Worm (Caenorhabditis elegans) whole organism, mixed stage, embryonic: ENCODE data around the gene K07D4.6.

Source experiments
- M03D4.4 ChIP-seq: sonication (generic microtip); optimal IDR thresholded peaks from 2 replicates; lab custom pipeline; 2017; ENCODE audit warnings: mild to moderate bottlenecking, missing genetic modification characterization, missing compliant biosample characterization
- bed-3 ChIP-seq: fragments of 200-800 bp; sonication (Bioruptor generic); optimal IDR thresholded peaks from 3 replicates; lab custom pipeline; 2018; ENCODE audit warnings: mild to moderate bottlenecking, missing genetic modification characterization, moderate library complexity, missing compliant biosample characterization
- ceh-39 ChIP-seq: fragments of 150-350 bp; optimal IDR thresholded peaks from 2 replicates; lab custom pipeline; 2014; ENCODE audit warnings: missing biosample characterization, missing genetic modification characterization
- ceh-43 ChIP-seq: fragments of 200-800 bp; sonication (Bioruptor generic); optimal IDR thresholded peaks from 2 replicates; lab custom pipeline; 2018; ENCODE audit warnings: mild to moderate bottlenecking, missing genetic modification characterization, moderate library complexity, missing compliant biosample characterization
- ces-1 ChIP-seq: fragments of 150-350 bp; optimal IDR thresholded peaks from 2 replicates; lab custom pipeline; 2014; ENCODE audit warnings: missing biosample characterization, missing genetic modification reagents, missing genetic modification characterization
- cnd-1 ChIP-seq: fragments of 200-800 bp; sonication (Bioruptor generic); optimal IDR thresholded peaks from 2 replicates; lab custom pipeline; 2018; ENCODE audit warnings: mild to moderate bottlenecking, missing genetic modification characterization, missing compliant biosample characterization
- drap-1 ChIP-seq: fragments of 200-800 bp; sonication (Bioruptor generic); optimal IDR thresholded peaks from 3 replicates; lab custom pipeline; 2018; ENCODE audit warnings: mild to moderate bottlenecking, missing genetic modification characterization, missing compliant biosample characterization
- elt-1 ChIP-seq: sonication (generic microtip); optimal IDR thresholded peaks from 2 replicates; lab custom pipeline; 2017; ENCODE audit warnings: missing genetic modification characterization, mild to moderate bottlenecking, missing compliant biosample characterization, antibody characterized with exemption, moderate library complexity, borderline replicate concordance; ENCODE audit not compliant: insufficient read depth
- elt-3 ChIP-seq: fragments of 150-350 bp; optimal IDR thresholded peaks from 2 replicates; lab custom pipeline; 2014; ENCODE audit warnings: missing biosample characterization, missing genetic modification characterization
- ham-2 ChIP-seq: fragments of 200-800 bp; sonication (Bioruptor generic); optimal IDR thresholded peaks from 2 replicates; lab custom pipeline; 2018; ENCODE audit warnings: mild to moderate bottlenecking, missing genetic modification characterization, missing compliant biosample characterization
- lin-13 ChIP-seq: fragments of 150-350 bp; optimal IDR thresholded peaks from 2 replicates; lab custom pipeline; 2014; ENCODE audit warnings: missing biosample characterization, missing genetic modification characterization
- lin-32 ChIP-seq: fragments of 200-800 bp; sonication (Bioruptor generic); optimal IDR thresholded peaks from 2 replicates; lab custom pipeline; 2018; ENCODE audit warnings: mild to moderate bottlenecking, missing genetic modification characterization, missing compliant biosample characterization
- lsy-2 ChIP-seq: fragments of 150-350 bp; optimal IDR thresholded peaks from 2 replicates; lab custom pipeline; 2014; ENCODE audit warnings: missing biosample characterization, missing genetic modification characterization
- mab-5 ChIP-seq: fragments of 150-350 bp; optimal IDR thresholded peaks from 2 replicates; lab custom pipeline; 2014; ENCODE audit warnings: missing biosample characterization, missing genetic modification characterization
- mep-1 ChIP-seq: fragments of 150-350 bp; optimal IDR thresholded peaks from 2 replicates; lab custom pipeline; 2017; ENCODE audit warnings: missing biosample characterization, missing genetic modification reagents, missing genetic modification characterization, inconsistent platforms
- mls-2 ChIP-seq: sonication (generic microtip); optimal IDR thresholded peaks from 2 replicates; lab custom pipeline; 2016; ENCODE audit warnings: mild to moderate bottlenecking, missing genetic modification characterization, moderate library complexity, missing compliant biosample characterization
- nhr-2 ChIP-seq: fragments of 150-350 bp; optimal IDR thresholded peaks from 2 replicates; lab custom pipeline; 2014; ENCODE audit warnings: missing biosample characterization, missing genetic modification characterization
- nhr-237 ChIP-seq: fragments of 150-350 bp; optimal IDR thresholded peaks from 2 replicates; lab custom pipeline; 2014; ENCODE audit warnings: missing biosample characterization, missing genetic modification characterization
- nhr-28 ChIP-seq: fragments of 150-350 bp; optimal IDR thresholded peaks from 2 replicates; lab custom pipeline; 2014; ENCODE audit warnings: missing biosample characterization, missing genetic modification characterization
- nhr-76 ChIP-seq: sonication (generic microtip); optimal IDR thresholded peaks from 2 replicates; lab custom pipeline; 2017; ENCODE audit warnings: missing biosample characterization, missing genetic modification characterization
- pha-4 ChIP-seq: fragments of 150-350 bp; optimal IDR thresholded peaks from 2 replicates; lab custom pipeline; 2018; ENCODE audit warnings: missing biosample characterization, missing genetic modification reagents, missing genetic modification characterization
- sem-2 ChIP-seq: fragments of 200-800 bp; sonication (Bioruptor generic); optimal IDR thresholded peaks from 2 replicates; lab custom pipeline; 2018; ENCODE audit warnings: mild to moderate bottlenecking, missing genetic modification characterization, missing compliant biosample characterization
- sptf-1 ChIP-seq: sonication (generic microtip); optimal IDR thresholded peaks from 2 replicates; lab custom pipeline; 2017; ENCODE audit warnings: mild to moderate bottlenecking, missing genetic modification characterization, moderate library complexity, missing compliant biosample characterization
- unc-120 ChIP-seq: sonication (generic microtip); optimal IDR thresholded peaks from 2 replicates; lab custom pipeline; 2017; ENCODE audit warnings: missing genetic modification characterization, missing compliant biosample characterization; ENCODE audit not compliant: poor library complexity, severe bottlenecking
- unc-39 ChIP-seq: fragments of 150-350 bp; optimal IDR thresholded peaks from 2 replicates; lab custom pipeline; 2014; ENCODE audit warnings: missing biosample characterization, missing genetic modification characterization
- unc-62 ChIP-seq: fragments of 150-350 bp; optimal IDR thresholded peaks from 2 replicates; lab custom pipeline; 2014; ENCODE audit warnings: missing biosample characterization, missing genetic modification reagents, missing genetic modification characterization
- ztf-11 ChIP-seq: fragments of 150-350 bp; optimal IDR thresholded peaks from 2 replicates; lab custom pipeline; 2014; ENCODE audit warnings: missing biosample characterization, missing genetic modification characterization

K07D4.6 gene

DNA sequence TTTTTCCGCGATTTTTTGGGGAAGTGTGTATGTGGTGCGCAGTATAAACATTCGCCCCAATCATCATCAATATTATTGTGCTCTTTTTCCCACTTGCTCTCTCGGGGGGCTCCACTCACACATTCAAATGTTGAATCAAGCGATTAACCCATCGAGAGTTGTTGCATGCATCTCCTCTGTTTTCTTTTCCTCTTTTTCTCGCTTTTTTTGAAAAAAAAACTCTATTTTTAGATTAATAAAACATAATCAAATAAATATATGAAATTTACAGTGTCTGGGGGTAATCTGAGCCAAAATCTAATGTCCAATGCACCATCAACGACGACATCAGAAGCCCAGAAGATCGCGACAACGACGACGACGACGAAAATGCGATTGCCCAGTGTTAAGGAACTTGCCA lies 13.9 kb downstream of the K07D4.6 start, which contains the start of gene ephx-1:
Gene ephx-1, plus strand, starts transcription at position 301 of the 400 bp plus-strand sequence.
- TF ChIP-seq nhr-76 (tag; lab: Kevin White, UChicago) (no peak), nhr-28 (tag; lab: Kevin White, UChicago) (no peak), ceh-39 (no peak)

DNA sequence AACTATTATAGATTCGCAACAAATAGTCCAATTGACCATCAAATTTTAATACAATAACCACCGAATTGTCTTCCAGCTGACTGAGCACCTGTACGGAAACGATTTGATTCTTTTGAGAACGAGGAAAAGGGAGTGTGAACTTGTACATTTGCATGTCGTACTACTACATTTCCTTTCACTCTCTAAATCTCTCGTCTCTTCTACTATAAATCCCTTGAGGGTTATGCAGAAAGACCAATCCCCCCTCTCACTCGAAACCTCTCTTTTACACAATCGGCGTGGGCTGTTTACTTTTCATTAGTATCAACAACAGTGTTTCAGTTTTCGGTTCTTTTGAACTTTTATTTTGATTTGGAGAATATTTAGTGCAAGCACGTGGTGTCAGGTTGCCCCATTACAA lies 16.4 kb downstream of the K07D4.6 start:
- TF ChIP-seq unc-120 (tag; lab: Kevin White, UChicago) (no peak), pha-4 (tag; lab: Kevin White, UChicago) (peak; percentile 32), ces-1 (GFP tag; lab: Kevin White, UChicago) (peak; percentile 53)

DNA sequence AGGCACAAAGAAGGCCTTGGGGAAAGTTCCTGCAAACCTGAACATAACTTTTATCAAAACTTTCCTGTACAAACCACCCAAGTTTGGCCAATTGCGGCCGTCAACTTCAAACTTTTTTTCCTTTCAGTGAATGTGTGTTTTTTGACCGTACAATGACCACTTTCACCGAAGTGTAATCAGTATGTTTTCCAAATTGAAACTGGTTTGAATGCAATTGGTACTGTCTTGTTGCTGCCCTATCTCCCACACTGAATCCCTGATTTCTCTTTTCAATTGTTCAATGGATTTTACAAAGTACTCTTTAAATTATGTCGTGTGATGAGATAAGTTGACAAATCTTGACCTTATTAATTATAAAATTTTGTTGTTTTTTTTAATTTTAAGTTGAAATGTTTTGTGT lies 18.1 kb downstream of the K07D4.6 start:
- TF ChIP-seq mls-2 (tag; lab: Kevin White, UChicago) = no peak
- TF ChIP-seq cnd-1 (tag; lab: Kevin White, UChicago) = no peak
- no peak for TF ChIP-seq lsy-2 (tag; lab: Kevin White, UChicago)
- TF ChIP-seq unc-39 (tag; lab: Kevin White, UChicago) = no peak
- no peak for TF ChIP-seq M03D4.4 (tag; lab: Kevin White, UChicago)
- no peak for TF ChIP-seq elt-3 (tag; lab: Kevin White, UChicago)
- TF ChIP-seq mab-5 = no peak
- no peak for TF ChIP-seq ces-1 (GFP tag; lab: Kevin White, UChicago)
- no peak for TF ChIP-seq nhr-237 (tag; lab: Kevin White, UChicago)
- no peak for TF ChIP-seq unc-62 (GFP tag; lab: Kevin White, UChicago)
- no peak for TF ChIP-seq drap-1
- TF ChIP-seq sem-2 (GFP tag; lab: Kevin White, UChicago) = no peak

DNA sequence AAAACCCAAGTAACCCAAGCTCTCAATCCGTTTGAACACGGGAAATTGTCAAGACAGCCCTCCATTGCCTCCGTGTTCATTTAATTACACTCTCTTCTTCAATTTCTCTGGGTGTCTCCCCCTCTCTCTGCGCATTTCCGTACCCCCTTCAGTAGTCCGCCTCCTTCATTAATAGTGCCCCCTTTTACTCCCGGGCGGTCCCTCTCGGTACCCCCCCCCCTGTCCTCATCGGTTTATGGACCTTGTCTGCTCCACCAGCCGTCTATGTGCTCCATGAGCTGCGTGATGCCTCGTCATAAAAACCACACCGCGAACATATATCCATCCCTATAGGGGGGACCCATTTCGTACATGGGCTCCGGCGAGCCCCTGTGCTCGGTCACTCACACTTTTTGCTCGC lies 19.0 kb downstream of the K07D4.6 start:
- peak; percentile 51 for TF ChIP-seq M03D4.4 (tag; lab: Kevin White, UChicago)
- TF ChIP-seq ceh-43 (GFP tag; lab: Kevin White, UChicago) = peak; percentile 52
- no peak for TF ChIP-seq nhr-237 (tag; lab: Kevin White, UChicago)
- TF ChIP-seq ham-2 = no peak
- TF ChIP-seq ces-1 (GFP tag; lab: Kevin White, UChicago) = peak; percentile 94
- peak; percentile 6 for TF ChIP-seq mep-1
- TF ChIP-seq ztf-11 (tag; lab: Kevin White, UChicago) = peak; percentile 15
- TF ChIP-seq drap-1 = peak; percentile 36
- peak; percentile 39 for TF ChIP-seq unc-120 (tag; lab: Kevin White, UChicago)
- no peak for TF ChIP-seq lin-13 (tag; lab: Kevin White, UChicago)
- TF ChIP-seq sptf-1 (tag; lab: Kevin White, UChicago) = peak; percentile 81
- peak; percentile 48 for TF ChIP-seq lin-32 (GFP tag; lab: Kevin White, UChicago)
- TF ChIP-seq cnd-1 (tag; lab: Kevin White, UChicago) = peak; percentile 55
- TF ChIP-seq mls-2 (tag; lab: Kevin White, UChicago) = peak; percentile 83

DNA sequence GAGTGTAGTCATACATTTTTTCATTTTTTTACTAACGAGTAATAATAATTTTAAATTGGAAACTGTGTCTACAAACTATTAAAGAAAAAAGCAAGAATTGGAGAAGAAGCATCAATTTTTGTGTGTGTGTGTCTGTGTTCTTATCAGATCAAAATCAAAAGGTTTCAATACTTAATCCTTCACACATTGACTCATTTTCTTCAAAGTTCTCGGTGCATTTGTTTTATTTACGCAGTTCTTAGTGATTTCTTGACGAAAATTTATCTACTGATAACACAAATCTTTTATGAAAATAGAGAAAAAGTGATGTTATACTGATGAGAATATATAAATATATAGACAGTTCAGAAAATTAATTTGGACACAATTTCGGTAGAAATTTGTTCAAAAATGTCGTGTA lies 22.5 kb downstream of the K07D4.6 start, which contains the start of gene clc-22:
Gene clc-22, minus strand, starts transcription at position 71 of the 400 bp plus-strand sequence.
- TF ChIP-seq ztf-11 (tag; lab: Kevin White, UChicago) (no peak), lin-32 (GFP tag; lab: Kevin White, UChicago) (no peak), mls-2 (tag; lab: Kevin White, UChicago) (no peak), bed-3 (GFP tag; lab: Kevin White, UChicago) (no peak), elt-1 (tag; lab: Kevin White, UChicago) (no peak), nhr-2 (no peak), ceh-43 (GFP tag; lab: Kevin White, UChicago) (no peak)

DNA sequence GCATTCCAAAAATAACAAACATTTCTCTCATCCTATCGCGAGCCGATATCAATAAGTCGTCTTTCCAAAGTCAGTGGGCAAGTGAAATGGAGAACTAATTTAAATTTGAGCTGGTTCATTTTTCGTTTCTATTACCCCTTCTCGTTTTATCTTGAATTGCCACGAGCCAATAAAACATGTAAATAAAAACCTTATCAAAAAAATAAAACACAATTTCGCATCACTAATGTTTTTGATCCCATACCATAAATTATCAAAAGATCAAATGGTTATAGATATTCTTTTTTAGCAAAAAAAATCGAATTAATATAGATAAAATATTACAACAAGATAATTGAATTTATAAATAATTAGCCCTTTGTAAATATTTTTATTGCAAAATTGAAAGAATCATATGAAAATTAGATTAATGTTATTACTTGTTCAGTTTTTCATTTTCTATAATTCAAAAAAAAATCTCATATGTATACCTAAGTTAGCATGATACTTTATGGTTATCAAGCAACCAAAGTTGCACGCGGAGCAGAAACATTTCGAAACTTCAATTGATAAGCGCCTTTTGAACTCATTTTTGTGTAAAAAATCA lies 25.8 kb downstream of the K07D4.6 start, which contains the start of gene Y14H12A.1:
Gene Y14H12A.1, plus strand, starts transcription at position 536 of the 586 bp plus-strand sequence.
- no peak for TF ChIP-seq mls-2 (tag; lab: Kevin White, UChicago)
